Worm (Caenorhabditis elegans): Measurements from ENCODE around the gene srg-66.

The srg-66 gene

ce11 chrV:5504807-5505442, 22.7 kb upstream of the srg-66 start, which contains the start of the genes dnj-19 and nhr-47 (continued):
- TF ChIP-seq C06A6.2 (GFP tag; conservative IDR thresholded peaks at IDR 0.05) (peak; percentile 84), F23B12.7 (tag; optimal IDR thresholded peaks at IDR 0.05; ENCODE audit: insufficient read depth) (peak; percentile 52), xnd-1 (tag; optimal IDR thresholded peaks at IDR 0.05) (peak; percentile 82), ztf-25 (GFP tag; IDR thresholded peaks at IDR 0.05) (no peak), atf-7 (tag; optimal IDR thresholded peaks at IDR 0.05) (peak; percentile 87), mxl-1 (tag; optimal IDR thresholded peaks at IDR 0.05) (no peak), mes-4 (tag; optimal IDR thresholded peaks at IDR 0.05) (no peak), unc-130 (GFP tag; optimal IDR thresholded peaks at IDR 0.05) (peak; percentile 59), ceh-79 (tag; optimal IDR thresholded peaks at IDR 0.05) (no peak), egl-44 (GFP tag; IDR thresholded peaks at IDR 0.05) (peak; percentile 89), nfyb-1 (GFP tag; IDR thresholded peaks at IDR 0.05) (peak; percentile 95), fkh-3 (tag; optimal IDR thresholded peaks at IDR 0.05) (no peak), zfh-2 (GFP tag; conservative IDR thresholded peaks at IDR 0.05) (no peak; the same call in 1 of the 2 replicates), lin-35 (GFP tag; optimal IDR thresholded peaks at IDR 0.05) (peak in 2 of 3 experiments; percentile 38 to 92), ztf-6 (GFP tag; IDR thresholded peaks at IDR 0.05) (peak; percentile 76; the same call in 1 of the 2 replicates), dox-1 (GFP tag; IDR thresholded peaks at IDR 0.05) (peak; percentile 95), ceh-40 (GFP tag; IDR thresholded peaks at IDR 0.05) (no peak), cebp-1 (GFP tag; IDR thresholded peaks at IDR 0.05) (peak; percentile 53), cebp-1 (tag; optimal IDR thresholded peaks at IDR 0.05) (peak; percentile 89), attf-3 (GFP tag; conservative IDR thresholded peaks at IDR 0.05) (peak; percentile 78), aptf-2 (GFP tag; conservative IDR thresholded peaks at IDR 0.05) (no peak; the same call in 1 of the 2 replicates), sptf-2 (GFP tag; optimal IDR thresholded peaks at IDR 0.05) (no peak), F57A8.1 (GFP tag; optimal IDR thresholded peaks at IDR 0.05) (no peak), cebp-2 (GFP tag; IDR thresholded peaks at IDR 0.05) (no peak), rec-8 (tag; optimal IDR thresholded peaks at IDR 0.05) (no peak), T26A5.8 (tag; optimal IDR thresholded peaks at IDR 0.05) (no peak), ccch-3 (GFP tag; optimal IDR thresholded peaks at IDR 0.05) (no peak), ceh-100 (GFP tag; IDR thresholded peaks at IDR 0.05) (peak; percentile 75), B0035.1 (tag; optimal IDR thresholded peaks at IDR 0.05) (peak; percentile 67), lag-1 (GFP tag; IDR thresholded peaks at IDR 0.05) (no peak), snpc-1.1 (tag; optimal IDR thresholded peaks at IDR 0.05; ENCODE audit: insufficient read depth) (no peak), nfya-2 (GFP tag; IDR thresholded peaks at IDR 0.05) (no peak), nhr-179 (tag; optimal IDR thresholded peaks at IDR 0.05) (no peak), hlh-26 (GFP tag; conservative IDR thresholded peaks at IDR 0.05) (no peak), hrde-1 (tag; optimal IDR thresholded peaks at IDR 0.05; ENCODE audit: borderline replicate concordance) (no peak), bed-2 (GFP tag; IDR thresholded peaks at IDR 0.05) (no peak), hsf-1 (GFP tag; IDR thresholded peaks at IDR 0.05) (peak; percentile 98), him-1 (tag; optimal IDR thresholded peaks at IDR 0.05) (peak; percentile 36), madf-6 (GFP tag; IDR thresholded peaks at IDR 0.05) (peak; percentile 89), ztf-28 (GFP tag; IDR thresholded peaks at IDR 0.05) (0 out of 2 replicates have a peak, but pooled peaks have one; percentile 19), tbx-9 (tag; optimal IDR thresholded peaks at IDR 0.05; ENCODE audit: borderline replicate concordance) (no peak), nhr-80 (tag; optimal IDR thresholded peaks at IDR 0.05) (peak; percentile 70)

Data from whole organism, young adult.